Worm (Caenorhabditis elegans) whole organism, L1 larva: Measurements from ENCODE around the gene R05D3.12.
A peak's percentile ranks its signal among the peaks of the same experiment; 100 is the strongest.

Experiments
- C04F5.9 ChIP-seq: sonication (generic microtip); optimal IDR thresholded peaks from 2 replicates; lab custom pipeline; 2016; ENCODE audit warnings: missing genetic modification characterization, missing compliant biosample characterization
- C16A3.4 ChIP-seq: fragments of 150-350 bp; optimal IDR thresholded peaks from 2 replicates; lab custom pipeline; 2014; ENCODE audit warnings: missing biosample characterization, missing genetic modification characterization
- F16B12.6 ChIP-seq: fragments of 150-350 bp; optimal IDR thresholded peaks from 2 replicates; lab custom pipeline; 2014; ENCODE audit warnings: missing biosample characterization, missing genetic modification characterization
- aha-1 ChIP-seq: fragments of 150-350 bp; optimal IDR thresholded peaks from 2 replicates; lab custom pipeline; 2014; ENCODE audit warnings: missing biosample characterization, missing genetic modification characterization
- blmp-1 ChIP-seq: fragments of 150-350 bp; optimal IDR thresholded peaks from 2 replicates; lab custom pipeline; 2014; ENCODE audit warnings: missing biosample characterization, missing genetic modification characterization
- ceh-88 ChIP-seq: fragments of 200-800 bp; sonication (Bioruptor generic); IDR thresholded peaks from 2 replicates; pipeline ENCODE4 v1.3.6; 2022; ENCODE audit warnings: missing genetic modification characterization, missing compliant biosample characterization
- dpl-1 ChIP-seq, 3 experiments: fragments of 150-350 bp in 2 of 3; sonication (generic microtip) in 1 of 3; optimal IDR thresholded peaks; 2 replicates each; lab custom pipeline; 2014 to 2017; ENCODE audit warnings: missing biosample characterization in 3 of 3, missing genetic modification characterization in 3 of 3, missing genetic modification reagents in 3 of 3
- dsc-1 ChIP-seq: sonication (generic microtip); optimal IDR thresholded peaks from 2 replicates; lab custom pipeline; 2016; ENCODE audit warnings: mild to moderate bottlenecking, missing genetic modification characterization, missing compliant biosample characterization
- efl-1 ChIP-seq, 4 experiments: fragments of 150-350 bp; optimal IDR thresholded peaks in 3 of 4; peaks in 1 of 4; 1 replicate in 1 of 4; 2 replicates in 3 of 4; lab custom pipeline; 2014; ENCODE audit warnings: missing biosample characterization in 2 of 4, missing genetic modification characterization in 2 of 4, missing genetic modification reagents in 2 of 4
- efl-3 ChIP-seq: fragments of 200-800 bp; sonication (Bioruptor generic); optimal IDR thresholded peaks from 2 replicates; lab custom pipeline; 2018; ENCODE audit warnings: mild to moderate bottlenecking, missing genetic modification characterization, missing compliant biosample characterization
- egl-13 ChIP-seq: sonication (generic microtip); optimal IDR thresholded peaks from 2 replicates; lab custom pipeline; 2016; ENCODE audit warnings: missing genotype, missing genetic modification reagents, missing genetic modification characterization, missing compliant biosample characterization
- elt-3 ChIP-seq, 6 experiments: fragments of 150-350 bp in 1 of 6; sonication (generic microtip); optimal IDR thresholded peaks; 2 replicates each; lab custom pipeline; 2017 to 2018; ENCODE audit warnings: missing biosample characterization in 6 of 6, missing genetic modification characterization in 6 of 6, inconsistent platforms in 1 of 6
- fkh-10 ChIP-seq: sonication (generic microtip); optimal IDR thresholded peaks from 2 replicates; lab custom pipeline; 2017; ENCODE audit warnings: missing biosample characterization, missing genetic modification reagents, missing genetic modification characterization
- fkh-4 ChIP-seq: sonication (generic microtip); optimal IDR thresholded peaks from 2 replicates; lab custom pipeline; 2016; ENCODE audit warnings: missing compliant biosample characterization, missing genetic modification characterization, borderline replicate concordance
- fkh-8 ChIP-seq: sonication (generic microtip); optimal IDR thresholded peaks from 2 replicates; lab custom pipeline; 2016; ENCODE audit warnings: mild to moderate bottlenecking, missing genetic modification characterization, missing compliant biosample characterization
- fos-1 ChIP-seq: fragments of 150-350 bp; optimal IDR thresholded peaks from 2 replicates; lab custom pipeline; 2014; ENCODE audit warnings: missing biosample characterization, missing genetic modification characterization
- hlh-4 ChIP-seq: sonication (generic microtip); optimal IDR thresholded peaks from 2 replicates; lab custom pipeline; 2016; ENCODE audit warnings: mild to moderate bottlenecking, missing genetic modification characterization, missing compliant biosample characterization
- hpl-2 ChIP-seq: fragments of 150-350 bp; optimal IDR thresholded peaks from 2 replicates; lab custom pipeline; 2014; ENCODE audit warnings: missing biosample characterization, missing genetic modification reagents, missing genetic modification characterization
- lin-13 ChIP-seq: fragments of 150-350 bp; optimal IDR thresholded peaks from 2 replicates; lab custom pipeline; 2014; ENCODE audit warnings: missing biosample characterization, missing genetic modification reagents, missing genetic modification characterization
- lin-14 ChIP-seq: fragments of 200-800 bp; sonication (Bioruptor generic); optimal IDR thresholded peaks from 2 replicates; lab custom pipeline; 2018; ENCODE audit warnings: mild to moderate bottlenecking, missing genetic modification characterization, moderate library complexity, missing compliant biosample characterization
- lin-35 ChIP-seq, 2 experiments: fragments of 150-350 bp; optimal IDR thresholded peaks; 2 replicates each; lab custom pipeline; 2014; ENCODE audit warnings: missing biosample characterization in 2 of 2, missing genetic modification characterization in 2 of 2, missing genetic modification reagents in 2 of 2
- lin-39 ChIP-seq: fragments of 150-350 bp; optimal IDR thresholded peaks from 2 replicates; lab custom pipeline; 2014; ENCODE audit warnings: missing biosample characterization, missing genetic modification reagents, missing genetic modification characterization
- lsy-2 ChIP-seq, 2 experiments: fragments of 150-350 bp; optimal IDR thresholded peaks; 2 replicates each; lab custom pipeline; 2014; ENCODE audit warnings: missing biosample characterization in 2 of 2, missing genetic modification characterization in 2 of 2
- mdl-1 ChIP-seq, 2 experiments: fragments of 150-350 bp; optimal IDR thresholded peaks; 2 replicates each; lab custom pipeline; 2014 to 2017; ENCODE audit warnings: missing biosample characterization in 2 of 2, missing genetic modification characterization in 2 of 2, inconsistent platforms in 1 of 2
- mef-2 ChIP-seq: fragments of 150-350 bp; optimal IDR thresholded peaks from 2 replicates; lab custom pipeline; 2014; ENCODE audit warnings: missing biosample characterization, missing genetic modification characterization
- mep-1 ChIP-seq: fragments of 150-350 bp; optimal IDR thresholded peaks from 2 replicates; lab custom pipeline; 2014; ENCODE audit warnings: missing biosample characterization, missing genetic modification characterization
- nhr-11 ChIP-seq: fragments of 150-350 bp; optimal IDR thresholded peaks from 2 replicates; lab custom pipeline; 2014; ENCODE audit warnings: missing biosample characterization, missing genetic modification characterization
- nhr-19 ChIP-seq: fragments of 200-800 bp; sonication (Bioruptor generic); conservative IDR thresholded peaks from 2 replicates; pipeline ENCODE4 v1.3.6; 2022; ENCODE audit warnings: missing genetic modification characterization, missing compliant biosample characterization
- nhr-20 ChIP-seq: sonication (generic microtip); optimal IDR thresholded peaks from 2 replicates; lab custom pipeline; 2016; ENCODE audit warnings: mild to moderate bottlenecking, missing genetic modification characterization, missing compliant biosample characterization
- nhr-237 ChIP-seq: fragments of 150-350 bp; optimal IDR thresholded peaks from 2 replicates; lab custom pipeline; 2014; ENCODE audit warnings: missing biosample characterization, missing genetic modification characterization
- nhr-47 ChIP-seq: sonication (generic microtip); optimal IDR thresholded peaks from 2 replicates; lab custom pipeline; 2016; ENCODE audit warnings: mild to moderate bottlenecking, missing genetic modification characterization, moderate library complexity, missing compliant biosample characterization
- nhr-71 ChIP-seq: sonication (generic microtip); optimal IDR thresholded peaks from 2 replicates; lab custom pipeline; 2016; ENCODE audit warnings: mild to moderate bottlenecking, missing genetic modification characterization, moderate library complexity, missing compliant biosample characterization
- nhr-76 ChIP-seq: sonication (generic microtip); optimal IDR thresholded peaks from 2 replicates; lab custom pipeline; 2017; ENCODE audit warnings: missing biosample characterization, missing genetic modification characterization
- nhr-84 ChIP-seq: sonication (generic microtip); optimal IDR thresholded peaks from 2 replicates; lab custom pipeline; 2017; ENCODE audit warnings: missing biosample characterization, missing genetic modification characterization
- nhr-85 ChIP-seq: sonication (generic microtip); peaks from one replicate; lab custom pipeline; 2016; ENCODE audit warnings: missing genetic modification characterization, inconsistent platforms, missing compliant biosample characterization
- skn-1 ChIP-seq: fragments of 150-350 bp; optimal IDR thresholded peaks from 2 replicates; lab custom pipeline; 2014; ENCODE audit warnings: missing biosample characterization, missing genetic modification characterization
- snu-23 ChIP-seq: sonication (generic microtip); optimal IDR thresholded peaks from 2 replicates; lab custom pipeline; 2016; ENCODE audit warnings: missing genetic modification characterization, missing compliant biosample characterization
- sup-37 ChIP-seq: fragments of 200-800 bp; sonication (Bioruptor generic); optimal IDR thresholded peaks from 2 replicates; lab custom pipeline; 2018; ENCODE audit warnings: mild to moderate bottlenecking, missing genetic modification characterization, missing compliant biosample characterization
- swsn-7 ChIP-seq: sonication (generic microtip); optimal IDR thresholded peaks from 2 replicates; lab custom pipeline; 2016; ENCODE audit warnings: missing genetic modification characterization, missing compliant biosample characterization
- tbx-2 ChIP-seq: sonication (generic microtip); optimal IDR thresholded peaks from 2 replicates; lab custom pipeline; 2016; ENCODE audit warnings: missing genetic modification characterization, missing compliant biosample characterization
- tlp-1 ChIP-seq: fragments of 150-350 bp; optimal IDR thresholded peaks from 2 replicates; lab custom pipeline; 2014; ENCODE audit warnings: missing biosample characterization, missing genetic modification characterization
- unc-130 ChIP-seq: fragments of 150-350 bp; optimal IDR thresholded peaks from 2 replicates; lab custom pipeline; 2017; ENCODE audit warnings: missing biosample characterization, missing genetic modification characterization, inconsistent platforms
- unc-30 ChIP-seq: sonication (generic microtip); optimal IDR thresholded peaks from 2 replicates; lab custom pipeline; 2017; ENCODE audit warnings: missing biosample characterization, missing genetic modification characterization
- unc-62 ChIP-seq: fragments of 150-350 bp; optimal IDR thresholded peaks from 2 replicates; lab custom pipeline; 2014; ENCODE audit warnings: missing biosample characterization, missing genetic modification reagents, missing genetic modification characterization
- vab-15 ChIP-seq: sonication (generic microtip); optimal IDR thresholded peaks from 2 replicates; lab custom pipeline; 2017; ENCODE audit warnings: missing genotype, mild to moderate bottlenecking, missing genetic modification characterization, missing compliant biosample characterization
- zip-4 ChIP-seq: fragments of 200-800 bp; sonication (Bioruptor generic); optimal IDR thresholded peaks from 2 replicates; lab custom pipeline; 2018; ENCODE audit warnings: mild to moderate bottlenecking, missing genetic modification characterization, moderate library complexity, missing compliant biosample characterization

The R05D3.12 gene

ce11 chrIII:8426271-8426670 lies 45.5 kb downstream of the R05D3.12 start, which contains the start of gene cec-1:
Gene cec-1, plus strand, starts transcription at chrIII:8426333.
- TF ChIP-seq lin-14 (GFP tag; lab: Kevin White, UChicago) (peak; percentile 63), nhr-237 (tag; lab: Kevin White, UChicago) (no peak), blmp-1 (tag; lab: Kevin White, UChicago) (peak; percentile 87), elt-3 (tag; optimal IDR thresholded peaks at IDR 0.05; lab: Kevin White, UChicago) (peak in 1 of 6 experiments; percentile 7), fos-1 (tag; lab: Kevin White, UChicago) (no peak), sup-37 (GFP tag; lab: Kevin White, UChicago) (no peak), lsy-2 (tag; optimal IDR thresholded peaks at IDR 0.05; lab: Kevin White, UChicago) (peak in 1 of 2 experiments; percentile 26), nhr-85 (tag; lab: Kevin White, UChicago) (peak; percentile 42), mep-1 (tag; lab: Kevin White, UChicago) (peak; percentile 11), mef-2 (tag; lab: Kevin White, UChicago) (no peak), fkh-10 (GFP tag; lab: Kevin White, UChicago) (no peak), lin-39 (tag; lab: Kevin White, UChicago) (no peak), lin-13 (peak; percentile 23), unc-30 (no peak), nhr-47 (tag; lab: Kevin White, UChicago) (no peak), aha-1 (no peak)

- no peak for TF ChIP-seq hlh-4 (tag; lab: Kevin White, UChicago)
- TF ChIP-seq dpl-1 (GFP tag; optimal IDR thresholded peaks at IDR 0.05; lab: Kevin White, UChicago): peak in 1 of 3 experiments; percentile 6
- no peak for TF ChIP-seq ceh-88 (GFP tag; lab: Robert Waterston, UW)
- TF ChIP-seq lin-35 (GFP tag; optimal IDR thresholded peaks at IDR 0.05; lab: Kevin White, UChicago): peak in 1 of 2 experiments; percentile 10
- no peak for TF ChIP-seq lin-14 (GFP tag; lab: Kevin White, UChicago)
- TF ChIP-seq nhr-19 (GFP tag; lab: Robert Waterston, UW): no peak
- no peak for TF ChIP-seq C04F5.9
- no peak for TF ChIP-seq nhr-85 (tag; lab: Kevin White, UChicago)
These were observed 48.3 kb downstream of the R05D3.12 start, which contains the start of gene ZK1236.1 for ce11 chrIII:8429035-8429434. Gene ZK1236.1, plus strand, starts transcription at chrIII:8429297.

- TF ChIP-seq blmp-1 (tag; lab: Kevin White, UChicago) (no peak), dsc-1 (tag; lab: Kevin White, UChicago) (no peak), unc-130 (tag; lab: Kevin White, UChicago) (no peak), unc-30 (no peak), efl-1 (optimal IDR thresholded peaks at IDR 0.05; lab: Kevin White, UChicago) (no peak), efl-1 (GFP tag; optimal IDR thresholded peaks at IDR 0.05 in 1 of 2; lab: Kevin White, UChicago) (peak in 1 of 2 experiments; percentile 91), C16A3.4 (tag; lab: Kevin White, UChicago) (no peak)
These were observed 48.8 kb downstream of the R05D3.12 start for ce11 chrIII:8429497-8429896.

ce11 chrIII:8432143-8432542 lies 51.4 kb downstream of the R05D3.12 start, which contains the start of gene ZK1236.5:
Gene ZK1236.5, minus strand, starts transcription at chrIII:8432214.
- TF ChIP-seq zip-4 (GFP tag; lab: Kevin White, UChicago) (no peak), ceh-88 (GFP tag; lab: Robert Waterston, UW) (no peak), efl-3 (GFP tag; lab: Kevin White, UChicago) (no peak), aha-1 (no peak), skn-1 (tag; lab: Kevin White, UChicago) (no peak), nhr-71 (peak; percentile 45), tlp-1 (tag; lab: Kevin White, UChicago) (no peak), nhr-76 (tag; lab: Kevin White, UChicago) (no peak), fkh-4 (tag; lab: Kevin White, UChicago) (no peak), mep-1 (tag; lab: Kevin White, UChicago) (peak; percentile 49), swsn-7 (tag; lab: Kevin White, UChicago) (peak; percentile 18), blmp-1 (tag; lab: Kevin White, UChicago) (peak; percentile 62), F16B12.6 (tag; lab: Kevin White, UChicago) (no peak), unc-62 (GFP tag; lab: Kevin White, UChicago) (no peak), snu-23 (peak; percentile 59), egl-13 (no peak), nhr-84 (tag; lab: Kevin White, UChicago) (no peak), dsc-1 (tag; lab: Kevin White, UChicago) (no peak), tbx-2 (peak; percentile 11), vab-15 (tag; lab: Kevin White, UChicago) (no peak), hpl-2 (GFP tag; lab: Kevin White, UChicago) (no peak), nhr-20 (tag; lab: Kevin White, UChicago) (no peak), fkh-8 (tag; lab: Kevin White, UChicago) (peak; percentile 28), mef-2 (tag; lab: Kevin White, UChicago) (no peak), mdl-1 (tag; optimal IDR thresholded peaks at IDR 0.05; lab: Kevin White, UChicago) (no peak), C04F5.9 (no peak), nhr-11 (tag; lab: Kevin White, UChicago) (no peak), dpl-1 (GFP tag; optimal IDR thresholded peaks at IDR 0.05; lab: Kevin White, UChicago) (peak; percentile 20 to 56 (median 53))
